Worm (Caenorhabditis elegans): Measurements from ENCODE around the gene T16G1.9.

The T16G1.9 gene

ce11 chrV:12967925-12968327 is 17.3 kb upstream of the T16G1.9 start, which contains the start of gene R186.8:
TSS of gene R186.8 (minus strand) at chrV:12967982.
- TF ChIP-seq vab-15 (tag; optimal IDR thresholded peaks at IDR 0.05): peak; percentile 75
- TF ChIP-seq irx-1 (tag; optimal IDR thresholded peaks at IDR 0.05): peak; percentile 48
- peak; percentile 85 for TF ChIP-seq nhr-71 (tag; optimal IDR thresholded peaks at IDR 0.05)
- TF ChIP-seq elt-3 (tag; optimal IDR thresholded peaks at IDR 0.05): peak in 1 of 6 experiments; percentile 28
- TF ChIP-seq unc-86 (tag; optimal IDR thresholded peaks at IDR 0.05): peak; percentile 5
- peak; percentile 85 for TF ChIP-seq nhr-19 (GFP tag; conservative IDR thresholded peaks at IDR 0.05)
- peak; percentile 49 for TF ChIP-seq mep-1 (tag; optimal IDR thresholded peaks at IDR 0.05)
- TF ChIP-seq isw-1 (GFP tag; IDR thresholded peaks at IDR 0.05): peak; percentile 71
- TF ChIP-seq ceh-88 (GFP tag; IDR thresholded peaks at IDR 0.05): peak; percentile 78
- peak; percentile 24 for TF ChIP-seq fkh-10 (GFP tag; optimal IDR thresholded peaks at IDR 0.05)
- peak; percentile 7 for TF ChIP-seq blmp-1 (tag; optimal IDR thresholded peaks at IDR 0.05)
- 0 out of 2 replicates have a peak, but pooled peaks have one; percentile 9 for TF ChIP-seq mab-9 (GFP tag; IDR thresholded peaks at IDR 0.05)
- peak; percentile 16 for TF ChIP-seq egl-13 (tag; optimal IDR thresholded peaks at IDR 0.05)
- TF ChIP-seq C16A3.4 (tag; optimal IDR thresholded peaks at IDR 0.05): peak; percentile 33
- peak; percentile 62 for TF ChIP-seq lin-15B (tag; optimal IDR thresholded peaks at IDR 0.05)
- TF ChIP-seq nhr-90 (tag; optimal IDR thresholded peaks at IDR 0.05; ENCODE audit: poor library complexity): peak; percentile 71
- peak; percentile 53 to 62 for TF ChIP-seq efl-1 (optimal IDR thresholded peaks at IDR 0.05)
- TF ChIP-seq efl-1 (GFP tag; optimal IDR thresholded peaks at IDR 0.05 in 1 of 2): peak; percentile 42 to 95
- peak; percentile 8 to 69 (median 58) for TF ChIP-seq dpl-1 (GFP tag; optimal IDR thresholded peaks at IDR 0.05)
- peak; percentile 37 for TF ChIP-seq dsc-1 (tag; optimal IDR thresholded peaks at IDR 0.05)
- peak; percentile 80 for TF ChIP-seq lin-14 (GFP tag; optimal IDR thresholded peaks at IDR 0.05)
- peak; percentile 72 to 91 for TF ChIP-seq lsy-2 (tag; optimal IDR thresholded peaks at IDR 0.05)
- TF ChIP-seq swsn-7 (tag; optimal IDR thresholded peaks at IDR 0.05): peak; percentile 67
- peak; percentile 78 for TF ChIP-seq F16B12.6 (tag; optimal IDR thresholded peaks at IDR 0.05)
- peak; percentile 49 for TF ChIP-seq rnt-1 (tag; optimal IDR thresholded peaks at IDR 0.05)
- peak; percentile 82 for TF ChIP-seq snu-23 (GFP tag; optimal IDR thresholded peaks at IDR 0.05)
- TF ChIP-seq fkh-8 (tag; optimal IDR thresholded peaks at IDR 0.05): peak; percentile 71
- peak; percentile 10 for TF ChIP-seq elt-2 (tag; optimal IDR thresholded peaks at IDR 0.05)
- TF ChIP-seq zip-4 (GFP tag; optimal IDR thresholded peaks at IDR 0.05): peak; percentile 20
- peak in 1 of 3 experiments; percentile 51 for TF ChIP-seq ceh-82 (tag; optimal IDR thresholded peaks at IDR 0.05)
- peak; percentile 90 for TF ChIP-seq nhr-85 (tag)
- TF ChIP-seq ztf-4 (tag; optimal IDR thresholded peaks at IDR 0.05): peak; percentile 13
- peak; percentile 78 for TF ChIP-seq pax-3 (tag; optimal IDR thresholded peaks at IDR 0.05)
- peak; percentile 78 for TF ChIP-seq nhr-20 (tag; optimal IDR thresholded peaks at IDR 0.05)
- peak; percentile 70 for TF ChIP-seq tbx-2 (tag; optimal IDR thresholded peaks at IDR 0.05)
- peak; percentile 54 to 55 for TF ChIP-seq lin-35 (GFP tag; optimal IDR thresholded peaks at IDR 0.05)
- peak; percentile 17 for TF ChIP-seq unc-130 (tag; optimal IDR thresholded peaks at IDR 0.05)
- TF ChIP-seq nhr-47 (tag; optimal IDR thresholded peaks at IDR 0.05): peak; percentile 78
- TF ChIP-seq mdl-1 (tag; optimal IDR thresholded peaks at IDR 0.05): peak in 1 of 2 experiments; percentile 24
- TF ChIP-seq xbp-1 (tag; optimal IDR thresholded peaks at IDR 0.05): peak; percentile 76

- no peak for TF ChIP-seq nhr-85 (tag)
- no peak for TF ChIP-seq lir-3 (tag; optimal IDR thresholded peaks at IDR 0.05; ENCODE audit: poor library complexity)
- no peak for TF ChIP-seq pag-3 (tag; optimal IDR thresholded peaks at IDR 0.05; ENCODE audit: borderline replicate concordance, insufficient read depth)
- no peak for TF ChIP-seq hpl-2 (GFP tag; optimal IDR thresholded peaks at IDR 0.05)
- TF ChIP-seq nhr-90 (tag; optimal IDR thresholded peaks at IDR 0.05; ENCODE audit: poor library complexity): no peak
- no peak for TF ChIP-seq fkh-4 (tag; optimal IDR thresholded peaks at IDR 0.05; ENCODE audit: borderline replicate concordance)
- no peak for TF ChIP-seq ceh-90 (tag; optimal IDR thresholded peaks at IDR 0.05)
- no peak for TF ChIP-seq lin-13 (GFP tag; optimal IDR thresholded peaks at IDR 0.05)
- no peak for TF ChIP-seq mdl-1 (tag; optimal IDR thresholded peaks at IDR 0.05)
- TF ChIP-seq aha-1 (tag; optimal IDR thresholded peaks at IDR 0.05): no peak
- TF ChIP-seq unc-62 (GFP tag; optimal IDR thresholded peaks at IDR 0.05): no peak
- no peak for TF ChIP-seq tbx-2 (tag; optimal IDR thresholded peaks at IDR 0.05)
- TF ChIP-seq C34B4.2 (tag; optimal IDR thresholded peaks at IDR 0.05): no peak
- no peak for TF ChIP-seq Y116A8C.19 (tag; optimal IDR thresholded peaks at IDR 0.05; ENCODE audit: borderline replicate concordance)
Measured at ce11 chrV:12967110-12967509, 16.4 kb upstream of the T16G1.9 start, which contains the start of gene R186.3. TSS of gene R186.3 (minus strand) at chrV:12967210.

All from whole organism, L1 larva.